Fruit fly (Drosophila melanogaster): ENCODE results near the gene CG7488.

CG7488 gene

DNA sequence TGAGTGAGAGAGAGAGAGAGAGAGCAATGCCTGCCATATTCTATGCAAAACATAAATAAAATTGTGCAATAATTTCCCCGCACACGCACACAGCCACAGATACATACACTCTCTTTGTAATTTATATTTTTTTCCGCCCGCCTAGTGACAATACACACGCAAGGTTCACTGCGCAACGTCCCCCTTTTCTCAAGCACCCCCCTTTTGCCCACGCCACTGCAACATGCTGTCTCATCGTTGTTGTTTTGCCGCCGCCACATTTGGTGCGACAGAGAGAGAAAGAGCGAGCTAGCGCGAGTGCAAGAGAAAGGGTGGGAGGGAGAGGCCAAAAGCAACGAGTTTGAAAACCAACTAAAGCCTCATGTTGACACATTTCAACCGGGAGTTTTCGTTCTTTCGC is 16.9 kb downstream of the CG7488 start (continued):
- TF ChIP-seq CG31441 (GFP tag; IDR thresholded peaks at IDR 0.05): no peak; the same call in 1 of the 2 replicates
- TF ChIP-seq br (optimal IDR thresholded peaks at IDR 0.05): no peak
- peak; percentile 53 for TF ChIP-seq caup (GFP tag; optimal IDR thresholded peaks at IDR 0.05; ENCODE audit: severe bottlenecking)
- peak; percentile 37; the same call in 1 of the 2 replicates for TF ChIP-seq dati (GFP tag; IDR thresholded peaks at IDR 0.05)
- TF ChIP-seq sna (GFP tag; IDR thresholded peaks at IDR 0.05; ENCODE audit: partially characterized antibody): no peak
- TF ChIP-seq Bgb (GFP tag; IDR thresholded peaks at IDR 0.05; ENCODE audit: partially characterized antibody): 0 out of 2 replicates have a peak, but pooled peaks have one; percentile 17
- TF ChIP-seq CG12299 (tag; optimal IDR thresholded peaks at IDR 0.05): peak; percentile 57
- peak; percentile 40 for TF ChIP-seq CG18262 (tag; optimal IDR thresholded peaks at IDR 0.05)
- TF ChIP-seq CG42726 (GFP tag; IDR thresholded peaks at IDR 0.05; ENCODE audit: partially characterized antibody): 0 out of 2 replicates have a peak, but pooled peaks have one; percentile 52
- no peak for TF ChIP-seq CG1529 (GFP tag; optimal IDR thresholded peaks at IDR 0.05)
- TF ChIP-seq HLH4C (GFP tag; IDR thresholded peaks at IDR 0.05; ENCODE audit: partially characterized antibody): no peak
- TF ChIP-seq CG12391 (tag; optimal IDR thresholded peaks at IDR 0.05): peak; percentile 45
- TF ChIP-seq lbe (GFP tag; optimal IDR thresholded peaks at IDR 0.05): peak; percentile 76
- peak; percentile 72 for TF ChIP-seq CG1603 (tag; optimal IDR thresholded peaks at IDR 0.05)
- no peak for TF ChIP-seq Poxn (GFP tag; IDR thresholded peaks at IDR 0.05)
- no peak for TF ChIP-seq CG6683 (GFP tag; optimal IDR thresholded peaks at IDR 0.05)
- TF ChIP-seq CG6854 (GFP tag; optimal IDR thresholded peaks at IDR 0.05): no peak
- no peak for TF ChIP-seq CG31388 (GFP tag; optimal IDR thresholded peaks at IDR 0.05)
- TF ChIP-seq Hey (tag; optimal IDR thresholded peaks at IDR 0.05): peak; percentile 12
- TF ChIP-seq zfh2 (GFP tag; optimal IDR thresholded peaks at IDR 0.05): peak; percentile 78
- TF ChIP-seq NC2α (GFP tag; optimal IDR thresholded peaks at IDR 0.05): no peak
- TF ChIP-seq Gug (GFP tag; IDR thresholded peaks at IDR 0.05): peak; percentile 65; the same call in 3 of the 4 replicates
- peak; percentile 66; the same call in 1 of the 3 replicates for TF ChIP-seq otp (GFP tag; IDR thresholded peaks at IDR 0.05)
- peak; percentile 2 for TF ChIP-seq CG12744 (GFP tag; optimal IDR thresholded peaks at IDR 0.05)
- no peak for TF ChIP-seq CG17612 (GFP tag; IDR thresholded peaks at IDR 0.05)
- TF ChIP-seq CG18619 (GFP tag; optimal IDR thresholded peaks at IDR 0.05): peak; percentile 66
- no peak; the same call in 1 of the 2 replicates for TF ChIP-seq peb (GFP tag; IDR thresholded peaks at IDR 0.05)
- TF ChIP-seq hb (GFP tag; IDR thresholded peaks at IDR 0.05; ENCODE audit: partially characterized antibody): no peak
- TF ChIP-seq CG5180 (GFP tag; optimal IDR thresholded peaks at IDR 0.05): peak; percentile 74
- peak; percentile 53; the same call in 1 of the 2 replicates for TF ChIP-seq CG6689 (GFP tag; IDR thresholded peaks at IDR 0.05)
- TF ChIP-seq insv (GFP tag; optimal IDR thresholded peaks at IDR 0.05): no peak
- TF ChIP-seq CG3726 (GFP tag; IDR thresholded peaks at IDR 0.05): no peak
- TF ChIP-seq bbx (GFP tag; IDR thresholded peaks at IDR 0.05; ENCODE audit: partially characterized antibody): 0 out of 2 replicates have a peak, but pooled peaks have one; percentile 17
- peak; percentile 29 for TF ChIP-seq pros (GFP tag; optimal IDR thresholded peaks at IDR 0.05)
- peak; percentile 43 for TF ChIP-seq zen (tag; optimal IDR thresholded peaks at IDR 0.05)
- TF ChIP-seq bab2 (GFP tag; optimal IDR thresholded peaks at IDR 0.05): peak; percentile 68
- peak; percentile 64 for TF ChIP-seq CG7987 (GFP tag; optimal IDR thresholded peaks at IDR 0.05)
- peak; percentile 19 for TF ChIP-seq CG7556 (GFP tag; optimal IDR thresholded peaks at IDR 0.05)
- no peak for TF ChIP-seq CG13123 (GFP tag; optimal IDR thresholded peaks at IDR 0.05)
- peak; percentile 58 for TF ChIP-seq ERR (GFP tag; optimal IDR thresholded peaks at IDR 0.05)
- TF ChIP-seq NfI (GFP tag; optimal IDR thresholded peaks at IDR 0.05): peak; percentile 58
- peak; percentile 38 for TF ChIP-seq da (GFP tag; optimal IDR thresholded peaks at IDR 0.05)
- no peak for TF ChIP-seq CG6654 (GFP tag; optimal IDR thresholded peaks at IDR 0.05)
- TF ChIP-seq pfk (GFP tag; optimal IDR thresholded peaks at IDR 0.05): peak; percentile 1
- no peak for TF ChIP-seq CG12219 (GFP tag; optimal IDR thresholded peaks at IDR 0.05)
- peak; percentile 40 for TF ChIP-seq pum (GFP tag; optimal IDR thresholded peaks at IDR 0.05)
- TF ChIP-seq zfh1 (GFP tag; IDR thresholded peaks at IDR 0.05): peak; percentile 75; the same call in 2 of the 3 replicates
- TF ChIP-seq chinmo (GFP tag; IDR thresholded peaks at IDR 0.05; ENCODE audit: partially characterized antibody): 0 out of 4 replicates have a peak, but pooled peaks have one; percentile 67
- no peak for TF ChIP-seq yki (optimal IDR thresholded peaks at IDR 0.05)
- no peak for TF ChIP-seq exex (tag; optimal IDR thresholded peaks at IDR 0.05)

Measured in whole organism, embryonic.